Worm (Caenorhabditis elegans) whole organism, L1 larva: Measurements from ENCODE around the gene srm-1.
"Not testable (repeated sequence)": the region's sequence is repeated elsewhere in the genome, so short reads cannot be mapped to it uniquely, and the experiment has no call there.

ENCODE experiments used
- aha-1 ChIP-seq: fragments of 150-350 bp; optimal IDR thresholded peaks from 2 replicates; lab custom pipeline; 2014; ENCODE audit warnings: missing biosample characterization, missing genetic modification characterization
- fkh-10 ChIP-seq: sonication (generic microtip); optimal IDR thresholded peaks from 2 replicates; lab custom pipeline; 2017; ENCODE audit warnings: missing biosample characterization, missing genetic modification reagents, missing genetic modification characterization
- isw-1 ChIP-seq: fragments of 200-800 bp; sonication (Bioruptor generic); IDR thresholded peaks from 2 replicates; pipeline ENCODE4 v1.3.6; 2022; ENCODE audit warnings: missing genetic modification characterization, missing compliant biosample characterization
- lsy-2 ChIP-seq, 2 experiments: fragments of 150-350 bp; optimal IDR thresholded peaks; 2 replicates each; lab custom pipeline; 2014; ENCODE audit warnings: missing biosample characterization in 2 of 2, missing genetic modification characterization in 2 of 2
- mab-9 ChIP-seq: fragments of 200-800 bp; sonication (Bioruptor generic); IDR thresholded peaks from 2 replicates; pipeline ENCODE4 v1.3.6; 2022; ENCODE audit warnings: missing genetic modification reagents, missing genetic modification characterization, missing compliant biosample characterization
- nhr-11 ChIP-seq: fragments of 150-350 bp; optimal IDR thresholded peaks from 2 replicates; lab custom pipeline; 2014; ENCODE audit warnings: missing biosample characterization, missing genetic modification characterization
- nhr-20 ChIP-seq: sonication (generic microtip); optimal IDR thresholded peaks from 2 replicates; lab custom pipeline; 2016; ENCODE audit warnings: mild to moderate bottlenecking, missing genetic modification characterization, missing compliant biosample characterization
- nhr-237 ChIP-seq: fragments of 150-350 bp; optimal IDR thresholded peaks from 2 replicates; lab custom pipeline; 2014; ENCODE audit warnings: missing biosample characterization, missing genetic modification characterization
- nhr-76 ChIP-seq: sonication (generic microtip); optimal IDR thresholded peaks from 2 replicates; lab custom pipeline; 2017; ENCODE audit warnings: missing biosample characterization, missing genetic modification characterization
- tlp-1 ChIP-seq: fragments of 150-350 bp; optimal IDR thresholded peaks from 2 replicates; lab custom pipeline; 2014; ENCODE audit warnings: missing biosample characterization, missing genetic modification characterization
- unc-62 ChIP-seq: fragments of 150-350 bp; optimal IDR thresholded peaks from 2 replicates; lab custom pipeline; 2014; ENCODE audit warnings: missing biosample characterization, missing genetic modification reagents, missing genetic modification characterization
- zag-1 ChIP-seq: fragments of 150-350 bp; optimal IDR thresholded peaks from 2 replicates; lab custom pipeline; 2014; ENCODE audit warnings: missing biosample characterization, missing genetic modification characterization

- TF ChIP-seq fkh-10; nhr-237 (tag; lab: Kevin White, UChicago); tlp-1 (tag; lab: Kevin White, UChicago); isw-1 (GFP tag; lab: Robert Waterston, UW); unc-62 (GFP tag; lab: Kevin White, UChicago); nhr-11 (tag; lab: Kevin White, UChicago); zag-1 (tag; lab: Kevin White, UChicago); nhr-76 (tag; lab: Kevin White, UChicago); lsy-2 (tag; optimal IDR thresholded peaks at IDR 0.05; lab: Kevin White, UChicago); aha-1 (tag; lab: Kevin White, UChicago); mab-9 (GFP tag; lab: Robert Waterston, UW); nhr-20: not testable (repeated sequence)
These were observed 4.7 kb downstream of the srm-1 start, which contains the start of gene T28H11.7 for ce11 chrIV:5017075-5017474.
